Fruit fly (Drosophila melanogaster) whole organism, pupa: Measurements from ENCODE around the gene CG2983.

Source experiments
- CG14655 ChIP-seq: fragments of 200-800 bp; sonication (Bioruptor generic); optimal IDR thresholded peaks from 3 replicates; lab custom pipeline; 2017; ENCODE audit warnings: mild to moderate bottlenecking, missing biosample characterization, missing genetic modification reagents, missing genetic modification characterization
- CG15710 ChIP-seq: fragments of 200-800 bp; sonication (Bioruptor generic); optimal IDR thresholded peaks from 2 replicates; lab custom pipeline; 2018; ENCODE audit warnings: missing biosample characterization, mild to moderate bottlenecking, missing genetic modification characterization, moderate library complexity
- CG32121 ChIP-seq: fragments of 200-800 bp; sonication (Bioruptor generic); IDR thresholded peaks from 2 replicates; pipeline ENCODE4 v1.3.6; 2022; ENCODE audit warnings: missing biosample characterization, missing genetic modification characterization
- CG4496 ChIP-seq: fragments of 200-800 bp; sonication (Bioruptor generic); IDR thresholded peaks from 3 replicates; pipeline ENCODE4 v1.3.6; 2022; ENCODE audit warnings: missing biosample characterization, missing genetic modification characterization
- D1 ChIP-seq: fragments of 200-800 bp; sonication (Bioruptor generic); optimal IDR thresholded peaks from 2 replicates; lab custom pipeline; 2018; ENCODE audit warnings: missing biosample characterization, mild to moderate bottlenecking, missing genetic modification characterization, moderate library complexity
- EcR ChIP-seq: fragments of 200-800 bp; sonication (Bioruptor generic); optimal IDR thresholded peaks from 3 replicates; lab custom pipeline; 2019; ENCODE audit warnings: missing biosample characterization, missing genetic modification characterization, mild to moderate bottlenecking, moderate library complexity, missing genetic modification reagents
- Pif1B ChIP-seq: fragments of 200-800 bp; sonication (Bioruptor generic); optimal IDR thresholded peaks from 3 replicates; lab custom pipeline; 2016; ENCODE audit warnings: missing biosample characterization, missing genetic modification characterization
- fd96Ca ChIP-seq: fragments of 200-800 bp; sonication (Bioruptor generic); IDR thresholded peaks from 3 replicates; pipeline ENCODE4 v1.3.6; 2022; ENCODE audit warnings: missing biosample characterization, missing genetic modification characterization

- TF ChIP-seq EcR (GFP tag; lab: Kevin White, UChicago) (no peak), CG15710 (tag; lab: Kevin White, UChicago) (peak; percentile 37), CG32121 (GFP tag; lab: Robert Waterston, UW) (peak; percentile 68), Pif1B (GFP tag; lab: Kevin White, UChicago) (peak; percentile 11), CG4496 (GFP tag; lab: Robert Waterston, UW) (peak; percentile 83), CG14655 (GFP tag; lab: Kevin White, UChicago) (no peak), fd96Ca (GFP tag; lab: Robert Waterston, UW) (peak; percentile 83), D1 (tag; lab: Kevin White, UChicago) (no peak)
Observed at dm6 chr2L:2878859-2879258, 31.4 kb downstream of the CG2983 start, which contains the start of gene RabGGTb.
